Fruit fly (Drosophila melanogaster) ovary, adult (tissue): Measurements from ENCODE around the gene CG7191.

Experiments
- CG17801 ChIP-seq: fragments of 200-800 bp; optimal IDR thresholded peaks from 2 replicates; lab custom pipeline; 2019; ENCODE audit warnings: missing biosample characterization, mild to moderate bottlenecking, missing genetic modification characterization, moderate library complexity; ENCODE audit not compliant: partially characterized antibody

The CG7191 gene

DNA sequence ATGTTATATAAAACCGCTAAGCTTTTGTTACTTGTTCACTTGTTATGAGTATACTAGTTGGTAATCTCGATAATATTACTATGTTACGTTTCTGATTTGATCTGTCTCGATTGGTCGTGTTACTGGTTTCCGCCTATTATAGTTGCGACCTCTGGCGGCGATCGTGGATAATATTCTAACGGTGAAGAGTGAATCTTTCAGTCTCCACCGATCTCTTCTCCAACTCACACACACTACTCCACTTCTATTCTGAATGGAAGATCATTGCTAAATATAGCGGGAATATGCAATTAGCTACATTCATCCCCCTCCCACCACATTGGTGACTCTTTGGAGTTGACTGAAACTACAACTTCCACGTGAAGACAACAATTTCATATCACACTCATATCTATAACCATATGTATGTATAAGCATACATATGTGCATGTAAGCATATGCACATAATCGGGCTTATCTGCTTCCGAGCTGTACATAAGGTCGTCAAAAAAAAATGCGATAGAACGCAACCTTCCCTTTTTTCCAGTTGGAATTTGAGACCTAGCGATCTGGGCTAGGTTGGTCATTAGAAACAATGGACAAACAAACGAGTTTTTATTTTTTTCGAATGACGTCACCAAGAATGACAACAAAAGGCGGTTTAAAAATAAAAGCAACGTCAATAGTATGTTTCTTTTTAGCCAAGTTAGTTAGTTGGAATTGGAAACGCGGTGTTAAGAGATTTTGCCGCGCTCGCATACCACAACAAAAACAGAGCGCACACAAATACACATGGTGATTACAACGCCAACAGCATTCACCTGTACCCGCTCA, 41.7 kb downstream of the CG7191 start:
- TF ChIP-seq CG17801 (GFP tag; lab: Kevin White, UChicago) = no peak

DNA sequence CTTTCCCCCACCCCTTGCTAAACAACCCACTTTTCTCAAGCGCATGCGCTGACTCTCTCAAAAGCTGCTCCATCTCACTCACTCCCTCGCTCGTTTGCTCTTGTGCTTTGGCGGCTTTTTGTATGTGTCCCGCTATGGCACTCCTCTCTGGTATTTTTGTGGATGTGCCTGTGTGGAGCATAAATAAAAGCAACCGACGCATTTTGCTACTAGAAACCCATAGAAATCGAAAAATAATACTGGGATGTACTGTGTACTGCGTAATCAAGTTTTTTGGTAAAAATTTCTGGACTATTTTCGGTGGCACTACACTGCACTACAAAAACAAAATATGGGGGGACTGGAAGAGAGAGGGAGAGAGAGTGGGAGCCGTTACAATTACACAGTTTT, 42.3 kb downstream of the CG7191 start:
- TF ChIP-seq CG17801 (GFP tag; lab: Kevin White, UChicago) = no peak

DNA sequence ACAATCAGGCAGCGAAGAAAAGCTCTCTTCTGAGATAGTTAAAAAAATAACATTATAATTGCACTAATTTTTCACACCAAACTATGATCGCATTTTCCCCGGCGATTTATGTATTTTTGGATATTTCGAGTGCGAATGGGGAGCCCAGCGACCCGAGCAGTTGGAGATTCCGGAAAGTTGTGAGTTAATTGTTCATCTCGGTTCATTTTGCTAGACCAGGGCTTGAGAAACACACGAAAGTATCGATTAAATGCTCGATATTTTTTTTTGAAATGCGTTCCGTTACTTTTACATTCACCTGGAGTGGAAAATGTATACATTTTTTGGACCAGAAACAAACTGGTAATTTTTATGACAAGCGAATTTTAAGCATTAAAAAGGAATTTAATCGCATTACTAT, 43.1 kb downstream of the CG7191 start, which contains the start of gene Cdc14:
Gene Cdc14 (minus strand): TSS at position 185 of the 400 bp plus-strand sequence.
- peak; percentile 59 for TF ChIP-seq CG17801 (GFP tag; lab: Kevin White, UChicago)

DNA sequence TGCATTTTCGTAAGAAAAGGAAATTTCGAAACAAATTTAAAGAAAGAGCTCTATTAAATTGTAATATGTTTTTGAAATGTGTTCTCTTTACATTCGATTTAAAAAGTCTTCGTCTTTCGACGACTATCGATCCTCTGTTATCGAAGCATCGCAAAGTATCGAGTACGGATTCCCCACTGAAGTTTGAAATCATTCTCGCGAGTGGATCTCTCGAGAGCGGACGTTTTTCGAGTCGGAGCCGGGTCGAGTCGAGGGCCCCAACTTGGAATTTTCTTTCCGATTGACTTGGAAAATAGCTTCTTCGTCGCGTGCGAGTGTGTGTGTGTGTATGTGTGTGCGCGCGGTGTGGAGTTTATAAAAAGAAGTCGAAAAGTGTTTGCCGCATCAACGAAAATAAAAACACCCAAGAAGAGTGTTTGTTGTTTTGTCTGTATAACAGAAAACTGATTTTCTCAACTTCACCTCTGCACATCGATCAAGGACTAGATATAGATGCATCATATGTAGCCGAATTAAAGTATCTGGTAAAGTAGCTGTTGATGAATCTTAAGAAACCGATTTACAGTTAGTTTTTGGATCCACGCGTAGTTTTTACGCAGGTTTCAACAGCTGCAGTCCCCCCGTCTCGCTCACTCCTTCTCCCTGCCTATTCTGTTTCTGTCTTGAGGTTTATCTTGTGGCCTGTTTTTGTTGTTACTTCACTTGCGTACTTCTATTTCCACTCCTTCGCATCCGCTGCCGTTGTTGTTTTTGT, 44.0 kb downstream of the CG7191 start, which contains the start of gene LanB1:
Gene LanB1 (plus strand): TSS at position 190 of the 754 bp plus-strand sequence.
- no peak for TF ChIP-seq CG17801 (GFP tag; lab: Kevin White, UChicago)

DNA sequence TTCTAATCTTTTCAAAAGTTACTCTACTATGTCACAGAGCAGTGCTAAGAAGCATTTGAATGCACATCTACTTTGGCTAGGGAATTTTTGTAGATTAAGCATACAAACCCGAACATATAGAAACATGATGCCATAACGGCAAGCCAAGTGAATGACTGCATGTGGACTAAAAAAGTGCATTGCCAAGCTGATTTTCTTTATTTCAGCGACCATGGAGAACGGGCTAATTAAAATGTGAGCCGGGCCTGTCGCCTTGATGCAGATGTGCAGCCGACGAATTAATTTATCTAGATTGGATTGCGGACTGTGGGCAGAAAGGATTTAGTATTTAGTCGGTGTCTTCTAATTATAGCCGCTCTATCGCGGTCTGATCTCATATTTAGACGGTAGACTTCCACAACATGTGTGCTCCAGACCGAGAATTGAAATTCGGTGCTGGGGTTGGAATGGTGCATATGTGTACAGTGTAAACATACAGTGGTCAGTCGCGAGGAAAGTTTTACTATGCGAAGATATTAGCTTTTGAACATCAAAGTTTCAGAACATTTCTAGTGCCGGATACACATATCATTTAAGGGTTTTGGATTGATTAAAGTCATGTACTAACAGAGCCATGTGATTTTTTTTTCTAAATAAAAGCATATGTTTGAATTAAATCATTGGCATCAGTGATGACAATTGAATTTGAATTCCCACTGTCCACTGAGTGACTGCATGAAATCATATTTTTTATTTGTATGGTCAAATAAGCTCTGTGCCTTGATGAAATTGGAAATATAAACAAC, 45.3 kb downstream of the CG7191 start:
- TF ChIP-seq CG17801 (GFP tag; lab: Kevin White, UChicago) = no peak

DNA sequence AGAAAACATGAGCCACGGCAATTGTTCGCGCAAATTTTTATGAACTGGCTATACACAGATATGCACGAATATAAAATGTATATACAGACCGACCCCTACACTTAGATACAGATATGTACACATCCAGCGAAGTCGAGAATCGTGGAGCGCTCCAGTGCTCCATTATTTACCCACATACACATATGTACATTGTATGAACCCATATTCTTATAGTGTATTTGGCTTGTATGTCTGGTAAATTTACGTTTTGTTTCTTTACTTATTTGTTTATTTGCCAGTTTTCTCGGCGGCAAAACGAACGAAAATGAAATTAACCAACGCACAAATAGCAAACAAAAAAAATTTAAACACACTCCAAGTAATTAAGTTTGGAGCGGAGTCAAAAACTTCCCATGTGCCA, 45.9 kb downstream of the CG7191 start:
- no peak for TF ChIP-seq CG17801 (GFP tag; lab: Kevin White, UChicago)

DNA sequence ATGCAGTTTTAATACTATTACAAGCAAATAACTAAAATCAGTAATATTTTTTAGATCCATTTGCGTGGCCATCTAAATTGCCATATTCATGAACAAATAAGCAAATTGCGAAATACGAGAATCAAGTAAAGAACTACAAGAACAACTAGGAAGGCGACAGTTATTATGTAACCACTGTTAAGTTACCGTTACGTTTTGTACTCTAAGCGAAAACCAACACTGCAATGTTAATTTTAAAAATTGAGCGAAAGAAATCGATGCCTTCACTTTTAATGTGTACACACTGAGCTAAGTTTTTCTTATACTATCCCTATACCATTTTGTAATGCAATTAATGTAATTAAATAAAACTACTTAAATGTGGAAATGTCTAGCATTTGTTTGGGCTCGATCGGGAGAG, 53.0 kb downstream of the CG7191 start:
- TF ChIP-seq CG17801 (GFP tag; lab: Kevin White, UChicago) = no peak

DNA sequence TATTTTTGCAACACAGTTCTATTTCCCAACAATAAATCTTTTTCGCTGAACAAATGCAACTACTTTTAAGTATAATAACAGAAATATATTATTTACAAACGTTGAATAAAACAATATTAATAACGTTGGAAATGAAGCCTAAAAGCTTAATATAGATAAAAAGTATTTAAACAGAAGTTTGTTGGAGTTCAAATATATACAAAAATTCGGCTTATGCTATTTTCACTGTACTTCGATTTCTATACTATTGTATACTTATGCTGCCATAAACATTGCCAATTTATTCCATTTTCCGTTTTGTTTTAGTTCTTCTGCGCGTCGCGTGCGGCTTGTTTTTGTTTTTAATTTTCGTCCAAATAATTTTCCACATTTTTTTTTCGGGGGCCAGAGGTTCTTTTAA, 53.4 kb downstream of the CG7191 start, which contains the start of gene CG7115:
Gene CG7115 (plus strand): TSS at position 301 of the 400 bp plus-strand sequence.
- no peak for TF ChIP-seq CG17801 (GFP tag; lab: Kevin White, UChicago)

DNA sequence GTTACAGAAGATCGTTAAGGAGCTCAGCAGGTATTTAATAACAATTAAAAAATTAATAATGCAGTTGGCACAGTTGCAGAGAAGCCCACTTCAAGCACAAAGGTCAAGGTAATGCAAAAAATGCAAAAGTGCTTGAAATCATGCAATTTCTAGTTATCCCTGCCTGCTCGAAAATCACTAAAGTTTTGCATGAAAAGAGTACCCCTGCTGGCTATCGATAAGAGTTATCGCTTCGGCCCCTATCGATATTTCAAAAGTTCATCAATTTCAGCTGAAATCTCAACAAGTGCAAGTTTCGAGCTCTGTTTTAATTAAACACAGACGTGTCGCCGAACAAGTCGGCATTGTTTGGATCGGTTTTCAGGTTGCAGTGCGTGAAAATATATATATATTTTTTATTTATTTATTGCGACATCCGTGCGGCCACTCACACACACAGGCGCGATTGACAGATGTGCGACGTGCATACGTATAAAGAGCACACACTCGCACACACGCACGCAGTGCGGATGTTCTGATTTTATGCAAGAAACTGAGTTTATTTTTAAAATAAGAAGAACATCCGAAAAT, 53.9 kb downstream of the CG7191 start:
- TF ChIP-seq CG17801 (GFP tag; lab: Kevin White, UChicago) = peak; percentile 21
